Fruit fly (Drosophila melanogaster): ENCODE results near the gene ApepP.

- TF ChIP-seq rgr (GFP tag; optimal IDR thresholded peaks at IDR 0.05): no peak
- TF ChIP-seq Sp1 (GFP tag; optimal IDR thresholded peaks at IDR 0.05): no peak
- no peak for TF ChIP-seq psq (GFP tag; optimal IDR thresholded peaks at IDR 0.05)
- TF ChIP-seq GATAd (GFP tag; optimal IDR thresholded peaks at IDR 0.05): no peak
- no peak for TF ChIP-seq CG9705 (GFP tag; optimal IDR thresholded peaks at IDR 0.05)
- no peak for TF ChIP-seq lola (GFP tag; optimal IDR thresholded peaks at IDR 0.05)
- no peak for TF ChIP-seq N (GFP tag; optimal IDR thresholded peaks at IDR 0.05)
- no peak for TF ChIP-seq Vsx2 (GFP tag; optimal IDR thresholded peaks at IDR 0.05; ENCODE audit: partially characterized antibody)
- no peak for TF ChIP-seq Dif (GFP tag; optimal IDR thresholded peaks at IDR 0.05; ENCODE audit: partially characterized antibody)
- TF ChIP-seq Rel (GFP tag; optimal IDR thresholded peaks at IDR 0.05): no peak
- TF ChIP-seq Rel (tag; optimal IDR thresholded peaks at IDR 0.05): peak; percentile 76
- TF ChIP-seq usp (GFP tag; optimal IDR thresholded peaks at IDR 0.05): no peak
These were observed 47.7 kb downstream of the ApepP start for dm6 chr2L:16862526-16862925.
